Worm (Caenorhabditis elegans) whole organism, L3 larva: ENCODE results near the gene cpsf-2.

ENCODE experiments used
- R02D3.7 ChIP-seq: fragments of 150-350 bp; optimal IDR thresholded peaks from 2 replicates; lab custom pipeline; 2014; ENCODE audit warnings: missing biosample characterization, missing genetic modification characterization
- ZK546.5 ChIP-seq: sonication (generic microtip); optimal IDR thresholded peaks from 2 replicates; lab custom pipeline; 2017; ENCODE audit warnings: missing biosample characterization, missing genetic modification characterization
- ceh-28 ChIP-seq: fragments of 150-350 bp; optimal IDR thresholded peaks from 2 replicates; lab custom pipeline; 2014; ENCODE audit warnings: missing biosample characterization, missing genetic modification reagents, missing genetic modification characterization
- ceh-82 ChIP-seq: fragments of 150-350 bp; optimal IDR thresholded peaks from 2 replicates; lab custom pipeline; 2014; ENCODE audit warnings: missing biosample characterization, missing genetic modification characterization
- egl-5 ChIP-seq: fragments of 150-350 bp; optimal IDR thresholded peaks from 2 replicates; lab custom pipeline; 2017; ENCODE audit warnings: missing biosample characterization, missing genetic modification reagents, missing genetic modification characterization, inconsistent platforms
- elt-2 ChIP-seq: sonication (generic microtip); optimal IDR thresholded peaks from 2 replicates; lab custom pipeline; 2016; ENCODE audit warnings: missing genetic modification reagents, mild to moderate bottlenecking, missing genetic modification characterization, missing compliant biosample characterization
- elt-3 ChIP-seq, 3 experiments: fragments of 150-350 bp in 1 of 3; sonication (generic microtip) in 2 of 3; optimal IDR thresholded peaks; 2 replicates in 2 of 3; 4 replicates in 1 of 3; lab custom pipeline; 2014 to 2017; ENCODE audit warnings: missing biosample characterization in 3 of 3, missing genetic modification characterization in 3 of 3
- eor-1 ChIP-seq, 2 experiments: fragments of 150-350 bp; optimal IDR thresholded peaks; 2 replicates each; lab custom pipeline; 2014 to 2018; ENCODE audit warnings: missing biosample characterization in 2 of 2, missing genetic modification characterization in 2 of 2
- fkh-2 ChIP-seq: fragments of 150-350 bp; optimal IDR thresholded peaks from 2 replicates; lab custom pipeline; 2014; ENCODE audit warnings: missing biosample characterization, missing genetic modification reagents, missing genetic modification characterization
- fos-1 ChIP-seq: fragments of 150-350 bp; optimal IDR thresholded peaks from 2 replicates; lab custom pipeline; 2014; ENCODE audit warnings: missing biosample characterization, missing genetic modification characterization
- hmg-11 ChIP-seq: sonication (generic microtip); optimal IDR thresholded peaks from 2 replicates; lab custom pipeline; 2016; ENCODE audit warnings: missing genetic modification characterization, missing compliant biosample characterization
- lin-15B ChIP-seq: fragments of 150-350 bp; optimal IDR thresholded peaks from 2 replicates; lab custom pipeline; 2014; ENCODE audit warnings: missing biosample characterization, missing genetic modification characterization
- lin-39 ChIP-seq: fragments of 150-350 bp; optimal IDR thresholded peaks from 2 replicates; lab custom pipeline; 2018; ENCODE audit warnings: missing biosample characterization, missing genetic modification reagents, missing genetic modification characterization
- lsy-12 ChIP-seq: sonication (generic microtip); optimal IDR thresholded peaks from 2 replicates; lab custom pipeline; 2016; ENCODE audit warnings: mild to moderate bottlenecking, missing genetic modification characterization, missing compliant biosample characterization
- mdl-1 ChIP-seq: fragments of 150-350 bp; optimal IDR thresholded peaks from 2 replicates; lab custom pipeline; 2014; ENCODE audit warnings: missing biosample characterization, missing genetic modification characterization
- mml-1 ChIP-seq: fragments of 150-350 bp; sonication (generic microtip); optimal IDR thresholded peaks from 3 replicates; lab custom pipeline; 2014; ENCODE audit warnings: missing biosample characterization, missing genetic modification characterization
- nfya-1 ChIP-seq: sonication (generic microtip); optimal IDR thresholded peaks from 2 replicates; lab custom pipeline; 2017; ENCODE audit warnings: missing genetic modification characterization, mild to moderate bottlenecking, missing compliant biosample characterization, antibody characterized with exemption, moderate library complexity; ENCODE audit not compliant: insufficient read depth
- nhr-11 ChIP-seq: fragments of 150-350 bp; optimal IDR thresholded peaks from 2 replicates; lab custom pipeline; 2014; ENCODE audit warnings: missing biosample characterization, missing genetic modification characterization
- nhr-12 ChIP-seq: fragments of 150-350 bp; optimal IDR thresholded peaks from 2 replicates; lab custom pipeline; 2014; ENCODE audit warnings: missing biosample characterization, missing genetic modification characterization
- nhr-23 ChIP-seq: fragments of 150-350 bp; optimal IDR thresholded peaks from 2 replicates; lab custom pipeline; 2014; ENCODE audit warnings: missing biosample characterization, missing genetic modification reagents, missing genetic modification characterization
- nhr-237 ChIP-seq: fragments of 150-350 bp; optimal IDR thresholded peaks from 2 replicates; lab custom pipeline; 2014; ENCODE audit warnings: missing biosample characterization, missing genetic modification characterization
- nhr-25 ChIP-seq: sonication (generic microtip); optimal IDR thresholded peaks from 2 replicates; lab custom pipeline; 2017; ENCODE audit warnings: missing biosample characterization, missing genetic modification characterization
- nhr-43 ChIP-seq: sonication (generic microtip); optimal IDR thresholded peaks from 2 replicates; lab custom pipeline; 2016; ENCODE audit warnings: mild to moderate bottlenecking, missing genetic modification characterization, missing compliant biosample characterization; ENCODE audit not compliant: poor library complexity, severe bottlenecking
- nhr-67 ChIP-seq: fragments of 150-350 bp; optimal IDR thresholded peaks from 2 replicates; lab custom pipeline; 2014; ENCODE audit warnings: missing biosample characterization, missing genetic modification characterization
- nhr-76 ChIP-seq: fragments of 150-350 bp; sonication (generic microtip); optimal IDR thresholded peaks from 5 replicates; lab custom pipeline; 2014; ENCODE audit warnings: missing biosample characterization, missing genetic modification characterization
- nhr-77 ChIP-seq: fragments of 150-350 bp; optimal IDR thresholded peaks from 2 replicates; lab custom pipeline; 2014; ENCODE audit warnings: missing biosample characterization, missing genetic modification characterization
- pha-4 ChIP-seq: fragments of 150-350 bp; optimal IDR thresholded peaks from 2 replicates; lab custom pipeline; 2014; ENCODE audit warnings: missing biosample characterization, missing genetic modification reagents, missing genetic modification characterization
- pqm-1 ChIP-seq: fragments of 150-350 bp; optimal IDR thresholded peaks from 2 replicates; lab custom pipeline; 2017; ENCODE audit warnings: missing biosample characterization, missing genetic modification characterization, inconsistent platforms
- skn-1 ChIP-seq: fragments of 150-350 bp; optimal IDR thresholded peaks from 2 replicates; lab custom pipeline; 2014; ENCODE audit warnings: missing biosample characterization, missing genetic modification characterization
- snpc-4 ChIP-seq: fragments of 150-350 bp; optimal IDR thresholded peaks from 2 replicates; lab custom pipeline; 2014; ENCODE audit warnings: missing biosample characterization, missing genetic modification characterization
- tbx-2 ChIP-seq: sonication (generic microtip); optimal IDR thresholded peaks from 2 replicates; lab custom pipeline; 2016; ENCODE audit warnings: mild to moderate bottlenecking, missing genetic modification characterization, missing compliant biosample characterization
- unc-39 ChIP-seq: sonication (generic microtip); optimal IDR thresholded peaks from 4 replicates; lab custom pipeline; 2017; ENCODE audit warnings: missing biosample characterization, missing genetic modification characterization
- zag-1 ChIP-seq: fragments of 150-350 bp; optimal IDR thresholded peaks from 2 replicates; lab custom pipeline; 2014; ENCODE audit warnings: missing biosample characterization, missing genetic modification characterization
- ztf-4 ChIP-seq: fragments of 150-350 bp; optimal IDR thresholded peaks from 2 replicates; lab custom pipeline; 2014; ENCODE audit warnings: missing biosample characterization, missing genetic modification characterization

Gene cpsf-2

DNA sequence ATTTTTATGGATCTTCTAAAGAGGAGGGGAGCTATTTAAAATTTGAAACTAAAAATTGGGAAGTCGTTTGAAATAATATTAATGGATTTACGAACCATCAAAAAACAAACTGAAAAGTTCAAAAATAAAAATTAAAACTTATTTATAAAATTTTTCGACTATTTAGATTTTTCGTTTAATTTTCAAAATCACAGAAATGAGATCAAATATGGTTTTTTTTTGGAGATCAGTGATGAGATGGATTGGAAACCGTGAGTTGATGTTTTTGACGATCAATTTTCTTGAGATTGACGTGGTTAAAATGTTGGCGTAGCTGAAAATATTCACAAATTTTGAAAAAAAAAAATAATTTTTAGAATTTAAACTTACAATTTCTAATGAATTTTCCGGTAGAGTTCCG, 40.0 kb downstream of the cpsf-2 start, which contains the start of gene C13F10.5:
C13F10.5 (minus strand) TSS at position 101 of the 400 bp plus-strand sequence.
- TF ChIP-seq ceh-82 (tag; lab: Kevin White, UChicago) (no peak), nhr-43 (tag; lab: Kevin White, UChicago) (no peak), fkh-2 (tag; lab: Kevin White, UChicago) (no peak), mml-1 (tag; lab: Kevin White, UChicago) (no peak), nhr-11 (tag; lab: Kevin White, UChicago) (no peak), nhr-25 (tag; lab: Kevin White, UChicago) (no peak), ztf-4 (no peak), elt-3 (tag; optimal IDR thresholded peaks at IDR 0.05; lab: Kevin White, UChicago) (no peak), zag-1 (tag; lab: Kevin White, UChicago) (no peak), elt-2 (tag; lab: Kevin White, UChicago) (no peak), ceh-28 (tag; lab: Kevin White, UChicago) (no peak), unc-39 (tag; lab: Kevin White, UChicago) (no peak), pha-4 (tag; lab: Kevin White, UChicago) (no peak), nhr-77 (tag; lab: Kevin White, UChicago) (no peak), pqm-1 (tag; lab: Kevin White, UChicago) (no peak), lsy-12 (tag; lab: Kevin White, UChicago) (no peak), ZK546.5 (no peak), skn-1 (tag; lab: Kevin White, UChicago) (no peak), lin-15B (no peak), tbx-2 (tag; lab: Kevin White, UChicago) (no peak)

DNA sequence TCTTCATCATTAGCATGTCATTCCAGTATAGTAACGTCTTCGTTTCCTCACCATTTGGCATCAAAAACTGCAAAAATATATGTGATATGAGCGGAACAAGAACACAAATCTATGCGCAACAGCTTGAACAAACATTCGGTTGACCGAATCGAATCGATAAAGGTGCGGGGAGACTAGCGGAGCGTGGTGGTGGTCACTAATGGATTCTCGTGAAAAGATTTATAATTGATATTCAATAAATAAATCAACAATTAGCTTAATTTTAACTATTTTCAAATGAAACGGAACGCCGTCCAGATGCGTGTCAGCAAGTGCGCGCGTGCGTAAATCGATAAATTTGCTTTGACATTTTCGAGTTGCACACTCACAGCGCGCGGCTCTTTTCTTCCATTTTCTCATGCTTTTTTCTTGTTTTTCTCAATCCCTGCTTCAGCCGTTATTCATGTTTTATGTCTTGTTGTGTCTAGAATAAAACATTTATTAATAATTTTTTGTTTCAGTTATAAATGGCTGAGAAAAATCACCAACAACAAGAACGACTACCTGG, 42.1 kb downstream of the cpsf-2 start, which contains the start of the genes C13F10.8, C13F10.6 and kxd-1:
C13F10.8 (minus strand) TSS at position 51 of the 547 bp plus-strand sequence.
C13F10.6 (minus strand) TSS at position 67 of the 547 bp plus-strand sequence.
kxd-1 (plus strand) TSS at position 497 of the 547 bp plus-strand sequence.
- TF ChIP-seq nhr-23 (tag; lab: Kevin White, UChicago) (peak; percentile 3), mdl-1 (tag; lab: Kevin White, UChicago) (no peak), R02D3.7 (tag; lab: Kevin White, UChicago) (no peak), nfya-1 (tag; lab: Kevin White, UChicago) (peak; percentile 6), hmg-11 (tag; lab: Kevin White, UChicago) (peak; percentile 28), ceh-28 (tag; lab: Kevin White, UChicago) (peak; percentile 9)
- TF ChIP-seq, all 47 proteins: peak for 4

DNA sequence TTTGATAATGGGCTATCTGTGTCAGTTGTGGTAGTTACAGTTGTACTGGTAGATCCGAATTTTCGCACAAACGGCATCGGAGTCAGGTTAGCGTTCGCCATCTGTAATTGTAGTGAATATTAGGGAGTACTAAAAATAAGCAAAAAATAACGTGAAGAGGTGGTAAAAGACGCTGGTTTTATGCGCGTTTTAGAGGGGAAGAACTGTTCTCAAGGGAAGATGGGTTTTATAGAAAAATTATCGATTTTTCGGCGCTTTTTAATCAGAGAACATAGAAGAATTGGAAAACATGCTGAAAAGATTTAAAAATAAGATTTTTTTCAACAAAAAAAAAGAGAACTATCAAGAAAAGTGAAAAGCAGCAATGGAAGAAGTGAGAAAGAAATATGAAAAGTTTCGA, 44.2 kb downstream of the cpsf-2 start, which contains the start of gene C13F10.7:
C13F10.7 (minus strand) TSS at position 101 of the 400 bp plus-strand sequence.
- no peak for TF ChIP-seq snpc-4 (tag; lab: Kevin White, UChicago)
- TF ChIP-seq nhr-237 (tag; lab: Kevin White, UChicago) = no peak
- TF ChIP-seq elt-2 (tag; lab: Kevin White, UChicago) = no peak
- TF ChIP-seq mdl-1 (tag; lab: Kevin White, UChicago) = no peak
- no peak for TF ChIP-seq lin-39
- TF ChIP-seq elt-3 (tag; optimal IDR thresholded peaks at IDR 0.05; lab: Kevin White, UChicago) = no peak
- TF ChIP-seq nhr-76 (tag; lab: Kevin White, UChicago) = no peak
- TF ChIP-seq eor-1 (tag; optimal IDR thresholded peaks at IDR 0.05; lab: Kevin White, UChicago) = no peak
- TF ChIP-seq nhr-43 (tag; lab: Kevin White, UChicago) = no peak
- no peak for TF ChIP-seq fos-1 (tag; lab: Kevin White, UChicago)
- no peak for TF ChIP-seq lsy-12 (tag; lab: Kevin White, UChicago)
- no peak for TF ChIP-seq nhr-12 (tag; lab: Kevin White, UChicago)
- TF ChIP-seq nhr-67 (tag; lab: Kevin White, UChicago) = no peak
- TF ChIP-seq R02D3.7 (tag; lab: Kevin White, UChicago) = no peak

ce11 chrV:7223941-7224340, 45.0 kb downstream of the cpsf-2 start, which contains the start of gene C13F10.1:
TSS of gene C13F10.1 (plus strand) at chrV:7224078.
- TF ChIP-seq nfya-1 (tag; lab: Kevin White, UChicago) = peak; percentile 29
- TF ChIP-seq hmg-11 (tag; lab: Kevin White, UChicago) = peak; percentile 57
- no peak for TF ChIP-seq ztf-4
- peak; percentile 54 for TF ChIP-seq egl-5
- TF ChIP-seq lin-39 = peak; percentile 63
